Fruit fly (Drosophila melanogaster) Kc167 (cell line): ENCODE measurements around the gene CG31266.

Experiments
- Myc ChIP-seq: fragments of >200 bp; optimal IDR thresholded peaks from 2 replicates; lab custom pipeline; 2017; ENCODE audit warnings: missing external identifiers
- Sin3A ChIP-seq: fragments of >200 bp; optimal IDR thresholded peaks from 2 replicates; lab custom pipeline; 2018; ENCODE audit warnings: missing external identifiers
- h ChIP-seq: fragments of >200 bp; optimal IDR thresholded peaks from 3 replicates; lab custom pipeline; 2018; ENCODE audit warnings: missing external identifiers
- insv ChIP-seq: fragments of >200 bp; optimal IDR thresholded peaks from 3 replicates; lab custom pipeline; 2018; ENCODE audit warnings: missing external identifiers
- psq ChIP-seq: fragments of >200 bp; optimal IDR thresholded peaks from 2 replicates; lab custom pipeline; 2017; ENCODE audit warnings: missing external identifiers
- ttk ChIP-seq: sonication (Bioruptor generic); optimal IDR thresholded peaks from 2 replicates; lab custom pipeline; 2017; ENCODE audit warnings: missing external identifiers

Gene CG31266

dm6 chr3R:17132098-17132712 lies at the start of gene CG31266, which contains the start of gene CG4053:
Gene CG31266 (plus strand): TSS chr3R:17132662.
Gene CG4053 (minus strand): TSS chr3R:17132198.
- TF ChIP-seq psq (lab: Kevin White, UChicago) (no peak), h (no peak), Myc (lab: Kevin White, UChicago) (no peak), insv (lab: Kevin White, UChicago) (no peak), ttk (lab: Kevin White, UChicago) (no peak), Sin3A (lab: Kevin White, UChicago) (no peak)

- no peak for TF ChIP-seq insv (lab: Kevin White, UChicago)
- TF ChIP-seq psq (lab: Kevin White, UChicago) = no peak
- TF ChIP-seq ttk (lab: Kevin White, UChicago) = no peak
- TF ChIP-seq Myc (lab: Kevin White, UChicago) = no peak
- no peak for TF ChIP-seq Sin3A (lab: Kevin White, UChicago)
- TF ChIP-seq h = no peak
Observed at dm6 chr3R:17085029-17085807, 47.2 kb upstream of the CG31266 start, which contains the start of gene GckIII. Gene GckIII (plus strand): TSS chr3R:17085513.

dm6 chr3R:17087977-17088618 lies 44.4 kb upstream of the CG31266 start, which contains the start of gene cal1:
Gene cal1 (plus strand): TSS chr3R:17088280.
- TF ChIP-seq Sin3A (lab: Kevin White, UChicago) (no peak), h (no peak), ttk (lab: Kevin White, UChicago) (no peak), psq (lab: Kevin White, UChicago) (no peak), Myc (lab: Kevin White, UChicago) (no peak), insv (lab: Kevin White, UChicago) (no peak)

dm6 chr3R:17108881-17109280 lies 23.6 kb upstream of the CG31266 start:
- TF ChIP-seq h (no peak), psq (lab: Kevin White, UChicago) (no peak), ttk (lab: Kevin White, UChicago) (no peak), Myc (lab: Kevin White, UChicago) (no peak), insv (lab: Kevin White, UChicago) (no peak), Sin3A (lab: Kevin White, UChicago) (no peak)

dm6 chr3R:17110880-17111726 lies 21.4 kb upstream of the CG31266 start:
- TF ChIP-seq h (no peak), insv (lab: Kevin White, UChicago) (no peak), Sin3A (lab: Kevin White, UChicago) (no peak), ttk (lab: Kevin White, UChicago) (no peak), Myc (lab: Kevin White, UChicago) (no peak), psq (lab: Kevin White, UChicago) (no peak)

- TF ChIP-seq psq (lab: Kevin White, UChicago) (no peak), h (no peak), ttk (lab: Kevin White, UChicago) (no peak), insv (lab: Kevin White, UChicago) (no peak), Myc (lab: Kevin White, UChicago) (no peak), Sin3A (lab: Kevin White, UChicago) (no peak)
Observed at dm6 chr3R:17115668-17116067, 16.8 kb upstream of the CG31266 start.

dm6 chr3R:17116231-17116630 lies 16.2 kb upstream of the CG31266 start:
- TF ChIP-seq ttk (lab: Kevin White, UChicago) (no peak), Myc (lab: Kevin White, UChicago) (no peak), h (no peak), Sin3A (lab: Kevin White, UChicago) (no peak), insv (lab: Kevin White, UChicago) (no peak), psq (lab: Kevin White, UChicago) (no peak)

- no peak for TF ChIP-seq insv (lab: Kevin White, UChicago)
- TF ChIP-seq h = no peak
- no peak for TF ChIP-seq psq (lab: Kevin White, UChicago)
- no peak for TF ChIP-seq Myc (lab: Kevin White, UChicago)
- TF ChIP-seq ttk (lab: Kevin White, UChicago) = no peak
- TF ChIP-seq Sin3A (lab: Kevin White, UChicago) = no peak
Observed at dm6 chr3R:17117607-17118327, 14.7 kb upstream of the CG31266 start.

- TF ChIP-seq ttk (lab: Kevin White, UChicago) (no peak), psq (lab: Kevin White, UChicago) (no peak), Sin3A (lab: Kevin White, UChicago) (no peak), insv (lab: Kevin White, UChicago) (no peak), h (no peak), Myc (lab: Kevin White, UChicago) (no peak)
Observed at dm6 chr3R:17118917-17119378, 13.5 kb upstream of the CG31266 start.

dm6 chr3R:17120165-17120564 lies 12.3 kb upstream of the CG31266 start, which contains the start of gene CG34278:
Gene CG34278 (plus strand): TSS chr3R:17120465.
- TF ChIP-seq Myc (lab: Kevin White, UChicago) (no peak), psq (lab: Kevin White, UChicago) (no peak), Sin3A (lab: Kevin White, UChicago) (no peak), insv (lab: Kevin White, UChicago) (no peak)
